Worm (Caenorhabditis elegans): ENCODE measurements around the gene F13D12.10.

F13D12.10 gene

ce11 chrII:11749490-11750172, 36.0 kb downstream of the F13D12.10 start (continued):
- TF ChIP-seq hpl-2 (GFP tag; optimal IDR thresholded peaks at IDR 0.05) (no peak), xbp-1 (tag; optimal IDR thresholded peaks at IDR 0.05) (peak; percentile 67), lin-35 (GFP tag; optimal IDR thresholded peaks at IDR 0.05) (peak; percentile 54 to 59), ceh-82 (tag; optimal IDR thresholded peaks at IDR 0.05) (peak; percentile 54 to 80 (median 73)), nhr-19 (GFP tag; conservative IDR thresholded peaks at IDR 0.05) (peak; percentile 67; the same call in 1 of the 2 replicates), nhr-84 (tag; optimal IDR thresholded peaks at IDR 0.05) (no peak), elt-2 (tag; optimal IDR thresholded peaks at IDR 0.05) (peak; percentile 53), fos-1 (tag; optimal IDR thresholded peaks at IDR 0.05) (peak; percentile 33), zip-4 (GFP tag; optimal IDR thresholded peaks at IDR 0.05) (no peak), skn-1 (tag; optimal IDR thresholded peaks at IDR 0.05) (peak; percentile 69)

ce11 chrII:11751615-11752174, 38.1 kb downstream of the F13D12.10 start:
- TF ChIP-seq alr-1 (tag; optimal IDR thresholded peaks at IDR 0.05; ENCODE audit: borderline replicate concordance) (no peak), lin-15B (tag; optimal IDR thresholded peaks at IDR 0.05) (no peak), nhr-90 (tag; optimal IDR thresholded peaks at IDR 0.05; ENCODE audit: poor library complexity) (no peak), unc-86 (tag; optimal IDR thresholded peaks at IDR 0.05) (peak; percentile 34), aha-1 (tag; optimal IDR thresholded peaks at IDR 0.05) (no peak), xbp-1 (tag; optimal IDR thresholded peaks at IDR 0.05) (peak; percentile 30), nhr-71 (tag; optimal IDR thresholded peaks at IDR 0.05) (peak; percentile 35), snu-23 (GFP tag; optimal IDR thresholded peaks at IDR 0.05) (no peak), lin-13 (GFP tag; optimal IDR thresholded peaks at IDR 0.05) (no peak), mdl-1 (tag; optimal IDR thresholded peaks at IDR 0.05) (no peak), isw-1 (GFP tag; IDR thresholded peaks at IDR 0.05) (peak; percentile 3; the same call in 1 of the 2 replicates), tbx-2 (tag; optimal IDR thresholded peaks at IDR 0.05) (peak; percentile 36), dpl-1 (GFP tag; optimal IDR thresholded peaks at IDR 0.05) (no peak), efl-1 (optimal IDR thresholded peaks at IDR 0.05) (peak in 1 of 2 experiments; percentile 0), efl-1 (GFP tag; optimal IDR thresholded peaks at IDR 0.05 in 1 of 2) (peak in 1 of 2 experiments; percentile 51), skn-1 (tag; optimal IDR thresholded peaks at IDR 0.05) (peak; percentile 31), lsy-2 (tag; optimal IDR thresholded peaks at IDR 0.05) (peak in 1 of 2 experiments; percentile 37), nhr-12 (tag; optimal IDR thresholded peaks at IDR 0.05) (no peak), lin-14 (GFP tag; optimal IDR thresholded peaks at IDR 0.05) (peak; percentile 80), mef-2 (tag; optimal IDR thresholded peaks at IDR 0.05) (no peak), aly-2 (tag; optimal IDR thresholded peaks at IDR 0.05) (no peak), nhr-19 (GFP tag; conservative IDR thresholded peaks at IDR 0.05) (no peak), nhr-84 (tag; optimal IDR thresholded peaks at IDR 0.05) (no peak), ceh-82 (tag; optimal IDR thresholded peaks at IDR 0.05) (peak; percentile 8 to 70 (median 33)), ztf-11 (tag; optimal IDR thresholded peaks at IDR 0.05) (peak in 1 of 2 experiments; percentile 1), C16A3.4 (tag; optimal IDR thresholded peaks at IDR 0.05) (no peak), nhr-47 (tag; optimal IDR thresholded peaks at IDR 0.05) (peak; percentile 21), mep-1 (tag; optimal IDR thresholded peaks at IDR 0.05) (peak; percentile 7), sptf-1 (tag; optimal IDR thresholded peaks at IDR 0.05) (no peak), fkh-8 (tag; optimal IDR thresholded peaks at IDR 0.05) (peak; percentile 0), pax-3 (tag; optimal IDR thresholded peaks at IDR 0.05) (no peak), fkh-10 (GFP tag; optimal IDR thresholded peaks at IDR 0.05) (peak; percentile 65)

ce11 chrII:11753186-11753585, 39.6 kb downstream of the F13D12.10 start:
- TF ChIP-seq efl-3 (GFP tag; optimal IDR thresholded peaks at IDR 0.05) (no peak), snpc-4 (tag; optimal IDR thresholded peaks at IDR 0.05) (peak; percentile 77)
